Worm (Caenorhabditis elegans): Measurements from ENCODE around the gene ZK1128.1.

- TF ChIP-seq unc-62 (GFP tag; optimal IDR thresholded peaks at IDR 0.05): no peak
- no peak for TF ChIP-seq lin-15B (tag; optimal IDR thresholded peaks at IDR 0.05)
- no peak for TF ChIP-seq elt-2 (tag; optimal IDR thresholded peaks at IDR 0.05)
- no peak for TF ChIP-seq nhr-25 (tag; optimal IDR thresholded peaks at IDR 0.05)
- TF ChIP-seq egl-27 (tag; optimal IDR thresholded peaks at IDR 0.05): no peak
- no peak for TF ChIP-seq pha-4 (tag; optimal IDR thresholded peaks at IDR 0.05)
- TF ChIP-seq ama-1 (optimal IDR thresholded peaks at IDR 0.05): no peak
- TF ChIP-seq nhr-43 (tag; optimal IDR thresholded peaks at IDR 0.05; ENCODE audit: poor library complexity, severe bottlenecking): no peak
- TF ChIP-seq ZK546.5 (tag; optimal IDR thresholded peaks at IDR 0.05): no peak
- no peak for TF ChIP-seq ztf-4 (tag; optimal IDR thresholded peaks at IDR 0.05)
Measured at ce11 chrIII:10097981-10098380, 16.6 kb downstream of the ZK1128.1 start, which contains the start of gene spop-1.
